Fruit fly (Drosophila melanogaster) whole organism, larva: Measurements from ENCODE around the gene TBC1D5.
A peak's percentile ranks its signal among the peaks of the same experiment; 100 is the strongest.

Experiments used
- noc ChIP-seq: fragments of 200-800 bp; sonication (Bioruptor generic); optimal IDR thresholded peaks from 3 replicates; lab custom pipeline; 2019; ENCODE audit warnings: missing biosample characterization, mild to moderate bottlenecking, missing genetic modification characterization, moderate library complexity

The TBC1D5 gene

DNA sequence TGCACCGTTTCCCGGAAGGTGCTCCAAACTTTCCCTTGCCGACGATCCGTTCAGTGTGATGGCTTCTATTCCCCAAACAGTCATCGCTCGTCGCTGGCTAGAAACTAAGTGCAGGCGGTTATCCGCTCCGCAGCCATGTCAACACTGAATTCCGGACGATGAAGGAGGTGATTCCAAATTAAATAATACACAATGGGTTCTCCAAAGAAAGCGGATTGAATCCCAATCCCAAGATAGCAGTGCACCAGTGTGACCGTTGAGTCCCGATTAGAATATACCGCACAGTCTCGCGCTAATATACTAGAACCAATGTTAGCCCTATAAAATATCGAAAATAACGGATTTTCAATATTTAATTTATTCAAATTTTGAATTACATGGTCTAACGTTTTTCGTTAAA is at the start of gene TBC1D5:
Gene TBC1D5 (minus strand): TSS at position 254 of the 400 bp plus-strand sequence.
- TF ChIP-seq noc = no peak

dm6 chr3R:13319873-13320272 is 48.1 kb upstream of the TBC1D5 start:
- no peak for TF ChIP-seq noc

DNA sequence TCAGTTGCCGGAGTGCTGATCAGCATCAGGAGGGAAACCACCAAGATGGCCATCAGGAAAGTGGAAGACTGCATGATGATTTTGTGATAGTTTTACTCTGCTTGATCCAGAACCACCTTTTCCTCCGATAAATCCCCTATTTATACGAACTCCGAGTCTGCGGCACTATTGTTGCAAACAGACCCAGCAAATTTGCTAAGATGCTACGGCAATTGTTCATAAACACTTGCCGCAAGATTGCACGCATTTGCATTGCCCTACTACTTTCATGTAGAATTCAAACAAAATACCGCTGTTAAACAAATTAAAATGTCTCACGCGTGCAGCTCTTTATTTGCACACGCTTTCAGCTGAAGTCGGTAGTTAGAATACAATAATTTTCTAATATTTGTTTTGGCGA is 47.4 kb upstream of the TBC1D5 start, which contains the start of gene CG45080:
Gene CG45080 (minus strand): TSS at position 101 of the 400 bp plus-strand sequence.
- TF ChIP-seq noc = no peak

DNA sequence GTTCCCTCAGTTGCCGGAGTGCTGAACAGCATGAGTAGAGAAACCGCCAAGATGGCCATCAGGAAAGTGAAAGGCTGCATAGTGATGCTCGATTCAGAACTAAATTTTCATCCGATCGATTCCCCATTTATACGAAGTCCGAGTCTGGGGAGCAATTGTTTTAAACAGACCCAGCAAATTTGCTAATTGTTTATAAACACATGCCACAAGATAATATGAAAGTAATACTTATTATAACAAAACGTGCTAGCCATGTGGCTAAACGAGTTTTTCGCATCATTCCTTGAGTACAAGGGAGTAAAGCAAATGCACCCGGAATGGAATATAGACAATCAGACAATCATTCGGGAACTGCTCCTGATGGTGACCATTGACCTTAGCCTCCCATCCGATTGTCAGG is 41.3 kb upstream of the TBC1D5 start, which contains the start of gene CG44142:
Gene CG44142 (minus strand): TSS at position 101 of the 400 bp plus-strand sequence.
- TF ChIP-seq noc = no peak

dm6 chr3R:13309133-13309711 is 37.4 kb upstream of the TBC1D5 start:
- TF ChIP-seq noc = no peak

DNA sequence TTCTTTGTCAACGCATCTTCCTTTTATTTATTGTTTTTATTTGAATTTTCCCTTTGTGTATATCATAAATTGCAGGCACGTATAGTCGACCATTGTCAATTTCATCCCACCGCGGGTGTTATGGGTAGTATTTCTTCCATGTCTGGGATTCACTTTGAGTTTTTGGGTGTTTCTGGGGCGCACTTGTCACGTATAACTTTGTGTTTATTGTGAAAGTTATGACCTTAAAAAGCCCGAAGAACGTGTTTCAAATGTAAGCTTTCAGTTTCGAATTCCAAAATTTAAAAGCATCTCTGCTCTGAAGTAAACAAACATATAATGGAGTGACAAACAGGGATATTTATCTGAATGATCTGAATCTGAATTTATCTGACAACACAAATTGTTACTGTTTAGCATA is 34.8 kb upstream of the TBC1D5 start:
- TF ChIP-seq noc = no peak

dm6 chr3R:13305318-13305899 is 33.6 kb upstream of the TBC1D5 start:
- TF ChIP-seq noc = no peak

DNA sequence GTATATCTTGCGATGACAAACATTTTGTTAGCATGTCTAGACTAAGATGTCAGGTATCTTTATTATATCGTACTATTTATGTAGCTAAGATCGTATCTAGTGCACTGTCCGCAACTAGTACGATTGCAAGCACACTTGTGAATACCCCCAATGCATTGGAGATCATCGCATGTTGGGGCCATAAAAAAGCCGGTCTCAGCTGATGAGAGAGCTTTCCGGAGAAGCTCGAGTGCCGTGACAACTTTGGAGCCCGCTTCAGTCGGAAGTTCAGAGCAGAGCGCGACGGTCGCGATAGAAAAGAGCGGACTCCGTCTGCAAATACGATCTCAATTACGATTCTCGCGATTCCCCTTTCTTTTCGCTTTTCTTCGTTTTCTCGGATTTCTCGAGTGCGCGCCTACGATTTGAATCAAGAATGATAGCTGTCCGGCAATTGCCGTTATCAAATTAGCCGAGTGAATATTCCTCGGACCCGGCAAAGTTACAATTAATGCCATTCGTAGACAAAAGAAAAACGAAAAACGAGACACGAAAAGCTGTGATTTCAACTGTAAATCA is 32.8 kb upstream of the TBC1D5 start:
- no peak for TF ChIP-seq noc

DNA sequence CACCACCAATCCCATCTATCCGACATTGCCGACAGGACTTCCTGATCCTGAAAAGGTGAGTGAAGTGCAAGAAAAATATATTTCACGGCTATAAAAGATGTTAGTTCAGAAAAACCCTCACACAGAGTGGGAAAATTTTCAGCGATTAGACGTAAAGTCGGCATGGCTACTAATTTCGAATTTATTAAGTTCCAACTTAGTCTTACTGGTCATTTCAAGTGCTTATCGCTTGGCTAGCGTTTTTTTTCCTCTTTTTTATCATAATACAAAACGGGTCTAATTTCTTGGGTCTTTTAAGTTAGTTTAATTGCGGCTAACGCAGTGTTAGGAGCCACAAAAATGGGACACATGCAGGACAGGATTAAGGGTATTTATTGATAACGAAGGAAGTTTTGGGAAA is 31.3 kb upstream of the TBC1D5 start, which contains the start of gene CG43208:
Gene CG43208 (plus strand): TSS at position 301 of the 400 bp plus-strand sequence.
- no peak for TF ChIP-seq noc

DNA sequence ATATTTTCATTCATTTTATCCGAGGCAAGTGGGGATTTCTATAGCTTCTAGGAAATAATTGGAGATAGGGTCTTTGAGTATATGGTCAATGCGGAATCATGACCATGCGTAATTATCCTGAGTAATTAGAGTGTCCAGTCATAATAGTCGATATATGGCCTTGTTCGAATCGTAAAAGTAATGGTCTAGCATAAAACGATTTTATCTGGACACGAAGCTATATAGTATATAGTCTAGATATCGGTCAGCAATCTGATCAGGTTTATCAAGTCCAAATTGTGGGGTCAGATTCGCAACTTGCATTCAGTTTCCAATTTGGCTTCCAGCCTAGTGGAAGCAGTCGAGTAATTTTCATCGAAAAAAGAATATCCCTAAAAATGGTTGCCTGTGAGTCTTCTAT is 30.5 kb upstream of the TBC1D5 start, which contains the start of gene CG32473:
Gene CG32473 (plus strand): TSS at position 301 of the 400 bp plus-strand sequence.
- no peak for TF ChIP-seq noc

- no peak for TF ChIP-seq noc
Measured at dm6 chr3R:13298114-13298818, 26.5 kb upstream of the TBC1D5 start, which contains the start of gene CG8774. CG8774 (plus strand) TSS chr3R:13298768.

DNA sequence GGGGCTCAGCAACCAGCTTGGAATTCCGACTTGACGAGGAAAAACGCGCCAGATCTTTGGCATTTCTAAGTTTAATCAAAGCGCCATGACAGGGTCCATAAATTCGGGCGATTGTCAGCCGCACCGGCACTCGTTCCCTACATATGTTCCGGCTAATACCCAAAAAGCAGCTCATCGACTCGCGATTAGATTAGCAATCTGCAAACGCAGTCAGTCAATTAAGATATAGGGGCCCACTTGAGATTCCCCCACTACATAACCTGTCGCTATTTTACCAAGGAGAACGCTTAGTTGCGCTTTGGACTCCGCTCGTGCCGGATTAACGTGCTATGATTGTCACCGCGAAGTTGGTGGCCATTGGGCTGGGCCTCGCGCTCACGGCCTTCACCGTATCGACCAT is 22.6 kb upstream of the TBC1D5 start, which contains the start of gene CG8773:
Gene CG8773 (plus strand): TSS at position 288 of the 400 bp plus-strand sequence.
- peak; percentile 75 for TF ChIP-seq noc

DNA sequence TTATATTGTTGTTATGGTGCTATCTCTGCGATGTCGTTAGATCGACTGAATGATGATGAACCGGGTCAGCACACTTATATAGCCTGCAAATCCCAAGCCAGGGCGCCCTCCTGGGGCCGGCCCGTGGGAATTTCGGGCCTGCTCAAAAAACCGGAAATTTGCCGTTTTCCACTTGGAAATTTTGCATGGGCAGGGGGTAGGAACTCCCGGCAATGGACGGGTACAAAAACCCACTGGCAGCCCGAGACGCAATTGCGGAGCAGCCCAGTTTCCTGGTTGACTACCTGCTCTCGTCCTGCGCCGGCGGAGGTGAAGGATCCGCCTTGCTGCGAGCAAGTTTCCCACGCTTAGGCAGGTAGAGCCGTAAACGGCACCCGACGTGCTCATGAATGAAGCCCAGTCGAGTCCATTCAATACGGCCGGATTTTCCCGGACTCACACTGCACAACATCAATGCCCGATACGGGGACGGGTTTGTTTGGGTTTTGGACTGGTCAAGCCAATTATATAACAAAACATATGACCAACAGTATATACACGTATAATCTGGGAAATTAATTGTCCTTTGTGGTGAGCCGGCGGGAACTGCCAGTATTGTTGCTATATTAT is 21.4 kb upstream of the TBC1D5 start, which contains the start of gene wntD:
Gene wntD (minus strand): TSS at position 51 of the 609 bp plus-strand sequence.
- no peak for TF ChIP-seq noc

DNA sequence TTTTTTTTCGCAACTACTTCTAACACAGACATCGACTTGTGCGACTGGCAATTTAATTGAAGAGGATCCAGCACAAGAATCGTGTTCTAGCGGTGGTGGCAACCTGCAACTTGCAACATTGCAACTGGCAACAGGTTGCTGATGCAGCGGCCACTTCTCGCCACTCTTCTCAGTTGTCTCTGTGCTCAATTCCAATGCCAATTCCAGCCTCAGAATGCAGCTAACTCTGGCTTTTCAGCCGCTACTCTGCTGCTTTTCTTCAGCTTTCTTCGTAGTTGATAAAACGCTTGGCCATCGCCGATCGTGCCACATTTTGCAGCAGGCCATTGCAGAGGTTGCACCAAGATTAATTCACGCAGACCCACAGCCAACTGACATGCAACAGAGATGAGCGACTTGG is 18.5 kb upstream of the TBC1D5 start, which contains the start of gene Osi22:
Gene Osi22 (plus strand): TSS at position 301 of the 400 bp plus-strand sequence.
- no peak for TF ChIP-seq noc

dm6 chr3R:13288763-13289312 is 17.0 kb upstream of the TBC1D5 start, which contains the start of gene apn:
apn (minus strand) TSS chr3R:13288813.
- TF ChIP-seq noc = no peak

dm6 chr3R:13286118-13286579 is 14.3 kb upstream of the TBC1D5 start, which contains the start of gene CG15888:
CG15888 (minus strand) TSS chr3R:13286529.
- TF ChIP-seq noc = no peak
